Fruit fly (Drosophila melanogaster) whole organism, embryonic: Measurements from ENCODE around the gene kraken.

Experiments
- Abd-B ChIP-seq: fragments of 200-800 bp; sonication (Bioruptor generic); optimal IDR thresholded peaks from 2 replicates; lab custom pipeline; 2018; ENCODE audit warnings: missing biosample characterization, mild to moderate bottlenecking, missing genetic modification characterization, moderate library complexity
- B-H2 ChIP-seq: fragments of 200-800 bp; sonication (Bioruptor generic); optimal IDR thresholded peaks from 2 replicates; lab custom pipeline; 2018; ENCODE audit warnings: missing biosample characterization, mild to moderate bottlenecking, missing genetic modification characterization
- CG10267 ChIP-seq: fragments of 200-800 bp; sonication (Bioruptor generic); optimal IDR thresholded peaks from 2 replicates; lab custom pipeline; 2018; ENCODE audit warnings: missing biosample characterization, mild to moderate bottlenecking, missing genetic modification characterization, moderate library complexity
- CG11085 ChIP-seq: fragments of 200-800 bp; sonication (Bioruptor generic); IDR thresholded peaks from 2 replicates; pipeline ENCODE4 v1.3.6; 2022; ENCODE audit warnings: missing biosample characterization, missing genetic modification characterization
- CG11093 ChIP-seq: fragments of 200-800 bp; sonication (Bioruptor generic); IDR thresholded peaks from 3 replicates; pipeline ENCODE4 v1.3.6; 2022; ENCODE audit warnings: missing biosample characterization, missing genetic modification characterization
- CG14014 ChIP-seq: fragments of 200-800 bp; sonication (Bioruptor generic); IDR thresholded peaks from 2 replicates; pipeline ENCODE4 v1.3.6; 2022; ENCODE audit warnings: missing biosample characterization, missing genetic modification characterization
- CG1602 ChIP-seq: fragments of 200-800 bp; sonication (Bioruptor generic); optimal IDR thresholded peaks from 3 replicates; lab custom pipeline; 2016; ENCODE audit warnings: missing biosample characterization, missing genetic modification characterization
- CG1603 ChIP-seq: fragments of 200-800 bp; sonication (Bioruptor generic); optimal IDR thresholded peaks from 2 replicates; lab custom pipeline; 2019; ENCODE audit warnings: missing biosample characterization, mild to moderate bottlenecking, missing genetic modification characterization, moderate library complexity
- CG17361 ChIP-seq: fragments of 200-800 bp; sonication (Bioruptor generic); IDR thresholded peaks from 3 replicates; pipeline ENCODE4 v1.3.6; 2022; ENCODE audit warnings: missing biosample characterization, missing genetic modification characterization
- CG2129 ChIP-seq: fragments of 200-800 bp; sonication (Bioruptor generic); IDR thresholded peaks from 2 replicates; pipeline ENCODE4 v1.3.6; 2022; ENCODE audit warnings: missing biosample characterization, missing genetic modification characterization; ENCODE audit not compliant: partially characterized antibody
- CG2678 ChIP-seq: fragments of 200-800 bp; sonication (Bioruptor generic); optimal IDR thresholded peaks from 3 replicates; lab custom pipeline; 2019; ENCODE audit warnings: missing biosample characterization, mild to moderate bottlenecking, missing genetic modification characterization, moderate library complexity
- CG2712 ChIP-seq: fragments of 200-800 bp; optimal IDR thresholded peaks from 3 replicates; lab custom pipeline; 2019; ENCODE audit warnings: missing biosample characterization, mild to moderate bottlenecking, missing genetic modification characterization, moderate library complexity
- CG2889 ChIP-seq: fragments of 200-800 bp; sonication (Bioruptor generic); IDR thresholded peaks from 3 replicates; pipeline ENCODE4 v1.3.6; 2022; ENCODE audit warnings: missing biosample characterization, missing genetic modification characterization
- CG4404 ChIP-seq: fragments of 200-800 bp; sonication (Bioruptor generic); IDR thresholded peaks from 2 replicates; pipeline ENCODE4 v1.3.6; 2022; ENCODE audit warnings: missing biosample characterization, missing genetic modification characterization
- CG6175 ChIP-seq: fragments of 200-800 bp; sonication (Bioruptor generic); IDR thresholded peaks from 3 replicates; pipeline ENCODE4 v1.3.6; 2022; ENCODE audit warnings: missing biosample characterization, missing genetic modification characterization
- CG6272 ChIP-seq: fragments of 200-800 bp; sonication (Bioruptor generic); IDR thresholded peaks from 2 replicates; pipeline ENCODE4 v1.3.6; 2022; ENCODE audit warnings: missing biosample characterization, missing genetic modification characterization
- CG6689 ChIP-seq: fragments of 200-800 bp; sonication (Bioruptor generic); IDR thresholded peaks from 2 replicates; pipeline ENCODE4 v1.3.6; 2022; ENCODE audit warnings: missing biosample characterization, missing genetic modification characterization
- CG6854 ChIP-seq: fragments of 200-800 bp; sonication (Bioruptor generic); optimal IDR thresholded peaks from 3 replicates; lab custom pipeline; 2017; ENCODE audit warnings: missing biosample characterization, mild to moderate bottlenecking, missing genetic modification characterization
- CG7745 ChIP-seq: fragments of 200-800 bp; sonication (Bioruptor generic); optimal IDR thresholded peaks from 2 replicates; lab custom pipeline; 2018; ENCODE audit warnings: missing biosample characterization, mild to moderate bottlenecking, missing genetic modification characterization, moderate library complexity
- CG7786 ChIP-seq: fragments of 200-800 bp; sonication (Bioruptor generic); optimal IDR thresholded peaks from 2 replicates; lab custom pipeline; 2016; ENCODE audit warnings: missing biosample characterization, missing genetic modification characterization
- CG9215 ChIP-seq: fragments of 200-800 bp; sonication (Bioruptor generic); IDR thresholded peaks from 2 replicates; pipeline ENCODE4 v1.3.6; 2022; ENCODE audit warnings: missing biosample characterization, missing genetic modification characterization
- CG9876 ChIP-seq: fragments of 200-800 bp; sonication (Bioruptor generic); optimal IDR thresholded peaks from 2 replicates; lab custom pipeline; 2016; ENCODE audit warnings: missing biosample characterization, missing genetic modification characterization
- Dbx ChIP-seq: fragments of 200-800 bp; sonication (Bioruptor generic); IDR thresholded peaks from 3 replicates; pipeline ENCODE4 v1.3.6; 2022; ENCODE audit warnings: missing biosample characterization, missing genetic modification characterization
- Dek ChIP-seq: fragments of 200-800 bp; sonication (Bioruptor generic); optimal IDR thresholded peaks from 3 replicates; lab custom pipeline; 2019; ENCODE audit warnings: missing biosample characterization, mild to moderate bottlenecking, missing genetic modification characterization, moderate library complexity
- Fer3 ChIP-seq: fragments of 200-800 bp; sonication (Bioruptor generic); optimal IDR thresholded peaks from 2 replicates; lab custom pipeline; 2018; ENCODE audit warnings: missing biosample characterization, mild to moderate bottlenecking, missing genetic modification characterization, moderate library complexity
- MBD-R2 ChIP-seq: fragments of 200-800 bp; sonication (Bioruptor generic); IDR thresholded peaks from 2 replicates; pipeline ENCODE4 v1.3.6; 2022; ENCODE audit warnings: missing biosample characterization, missing genetic modification characterization
- MTF-1 ChIP-seq: fragments of 200-800 bp; sonication (Bioruptor generic); optimal IDR thresholded peaks from 2 replicates; lab custom pipeline; 2018; ENCODE audit warnings: missing biosample characterization, mild to moderate bottlenecking, missing genetic modification characterization, borderline replicate concordance
- Myb ChIP-seq: fragments of 200-800 bp; sonication (Bioruptor generic); optimal IDR thresholded peaks from 2 replicates; lab custom pipeline; 2016; ENCODE audit warnings: missing biosample characterization, missing genetic modification characterization
- Optix ChIP-seq: fragments of 200-800 bp; sonication (Bioruptor generic); IDR thresholded peaks from 3 replicates; pipeline ENCODE4 v1.3.6; 2022; ENCODE audit warnings: missing biosample characterization, missing genetic modification characterization
- Trl ChIP-seq, 3 experiments: fragments of >200 bp in 2 of 3; fragments of 200-800 bp in 1 of 3; sonication (Bioruptor generic) in 1 of 3; optimal IDR thresholded peaks; 2 replicates in 1 of 3; 3 replicates in 2 of 3; lab custom pipeline; 2016 to 2017; ENCODE audit warnings: missing biosample characterization in 1 of 3, missing genetic modification characterization in 1 of 3
- Xrp1 ChIP-seq: fragments of 200-800 bp; sonication (Bioruptor generic); IDR thresholded peaks from 2 replicates; pipeline ENCODE4 v1.3.6; 2022; ENCODE audit warnings: missing biosample characterization, missing genetic modification characterization
- al ChIP-seq: fragments of 200-800 bp; sonication (Bioruptor generic); IDR thresholded peaks from 2 replicates; pipeline ENCODE4 v1.3.6; 2022; ENCODE audit warnings: missing biosample characterization, missing genetic modification characterization
- aop ChIP-seq: fragments of 200-800 bp; sonication (Bioruptor generic); IDR thresholded peaks from 2 replicates; pipeline ENCODE4 v1.3.6; 2022; ENCODE audit warnings: missing biosample characterization, missing genetic modification characterization
- ase ChIP-seq: fragments of 200-800 bp; sonication (Bioruptor generic); IDR thresholded peaks from 3 replicates; pipeline ENCODE4 v1.3.6; 2022; ENCODE audit warnings: missing biosample characterization, missing genetic modification characterization
- ash1 ChIP-seq: fragments of 200-800 bp; sonication (Bioruptor generic); optimal IDR thresholded peaks from 2 replicates; lab custom pipeline; 2018; ENCODE audit warnings: missing biosample characterization, mild to moderate bottlenecking, missing genetic modification characterization
- cg ChIP-seq: fragments of 200-800 bp; sonication (Bioruptor generic); optimal IDR thresholded peaks from 3 replicates; lab custom pipeline; 2019; ENCODE audit warnings: missing biosample characterization, mild to moderate bottlenecking, missing genetic modification characterization, moderate library complexity
- chif ChIP-seq, 2 experiments: fragments of 200-800 bp; sonication (Bioruptor generic); optimal IDR thresholded peaks; 3 replicates each; lab custom pipeline; 2016; ENCODE audit warnings: missing biosample characterization in 2 of 2, missing genetic modification characterization in 2 of 2
- croc ChIP-seq: fragments of 200-800 bp; sonication (Bioruptor generic); conservative IDR thresholded peaks from 3 replicates; pipeline ENCODE4 v1.3.6; 2022; ENCODE audit warnings: missing biosample characterization, missing genetic modification characterization
- da ChIP-seq: fragments of 200-800 bp; sonication (Bioruptor generic); optimal IDR thresholded peaks from 2 replicates; lab custom pipeline; 2016; ENCODE audit warnings: missing biosample characterization, missing genetic modification characterization
- eve ChIP-seq, 2 experiments: fragments of >200 bp; optimal IDR thresholded peaks; 2 replicates each; lab custom pipeline; 2017; ENCODE audit warnings: missing biosample characterization in 2 of 2, missing genetic modification characterization in 2 of 2
- eyg ChIP-seq: fragments of 200-800 bp; sonication (Bioruptor generic); optimal IDR thresholded peaks from 3 replicates; lab custom pipeline; 2016; ENCODE audit warnings: missing biosample characterization, missing genetic modification characterization
- fd102C ChIP-seq: fragments of 200-800 bp; sonication (Bioruptor generic); optimal IDR thresholded peaks from 2 replicates; lab custom pipeline; 2018; ENCODE audit warnings: missing biosample characterization, mild to moderate bottlenecking, missing genetic modification characterization, moderate library complexity
- ind ChIP-seq: fragments of 200-800 bp; sonication (Bioruptor generic); optimal IDR thresholded peaks from 3 replicates; lab custom pipeline; 2016; ENCODE audit warnings: missing biosample characterization, missing genetic modification characterization
- peb ChIP-seq: fragments of 200-800 bp; sonication (Bioruptor generic); IDR thresholded peaks from 2 replicates; pipeline ENCODE4 v1.3.6; 2022; ENCODE audit warnings: missing biosample characterization, missing genetic modification characterization
- rib ChIP-seq: fragments of 200-800 bp; sonication (Bioruptor generic); IDR thresholded peaks from 2 replicates; pipeline ENCODE4 v1.3.6; 2022; ENCODE audit warnings: missing biosample characterization, missing genetic modification characterization
- schlank ChIP-seq: fragments of 200-800 bp; sonication (Bioruptor generic); optimal IDR thresholded peaks from 2 replicates; lab custom pipeline; 2018; ENCODE audit warnings: missing biosample characterization, mild to moderate bottlenecking, missing genetic modification characterization
- sens-2 ChIP-seq: fragments of 200-800 bp; sonication (Bioruptor generic); IDR thresholded peaks from 2 replicates; pipeline ENCODE4 v1.3.6; 2022; ENCODE audit warnings: missing biosample characterization, missing genetic modification characterization
- so ChIP-seq: fragments of 200-800 bp; sonication (Bioruptor generic); IDR thresholded peaks from 3 replicates; pipeline ENCODE4 v1.3.6; 2022; ENCODE audit warnings: missing biosample characterization, missing genetic modification characterization
- sqz ChIP-seq: fragments of 200-800 bp; sonication (Bioruptor generic); optimal IDR thresholded peaks from 3 replicates; lab custom pipeline; 2018; ENCODE audit warnings: missing biosample characterization, mild to moderate bottlenecking, missing genetic modification characterization
- tgo ChIP-seq: fragments of 200-800 bp; sonication (Bioruptor generic); IDR thresholded peaks from 3 replicates; pipeline ENCODE4 v1.3.6; 2022; ENCODE audit warnings: missing biosample characterization, missing genetic modification characterization
- zfh1 ChIP-seq: fragments of 200-800 bp; sonication (Bioruptor generic); IDR thresholded peaks from 3 replicates; pipeline ENCODE4 v1.3.6; 2022; ENCODE audit warnings: missing biosample characterization, missing genetic modification characterization

kraken gene

DNA sequence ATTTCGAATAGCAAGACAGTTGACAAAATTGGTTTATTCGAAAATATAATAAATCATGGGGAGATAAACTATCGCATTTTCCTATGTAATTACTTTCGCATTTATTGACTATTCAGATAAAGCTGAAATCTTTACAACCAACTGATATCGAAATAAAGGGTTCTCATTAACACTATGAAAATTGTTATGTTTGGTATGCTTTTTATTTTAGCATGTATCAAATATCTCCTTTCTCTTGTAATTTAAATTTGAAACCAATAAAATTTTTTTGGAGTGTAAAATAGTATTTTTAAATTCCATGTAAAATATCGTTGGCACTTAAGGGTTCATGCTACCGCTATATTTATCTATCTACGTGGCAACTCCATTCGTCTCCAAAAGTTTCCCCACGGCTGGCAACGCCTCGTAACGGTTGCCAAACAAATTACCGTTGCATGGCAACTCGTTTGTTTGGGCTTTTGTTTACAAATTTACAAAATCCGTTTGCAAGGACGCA is 2.5 kb downstream of the kraken start, which contains the start of gene CG13949 (continued):
- TF ChIP-seq ash1 (GFP tag; lab: Kevin White, UChicago), result no peak
- TF ChIP-seq CG2678, result peak; percentile 73
- peak; percentile 79 for TF ChIP-seq CG14014 (GFP tag; lab: Robert Waterston, UW)
- TF ChIP-seq zfh1, result peak; percentile 77; the same call in 2 of the 3 replicates
- TF ChIP-seq CG17361 (GFP tag; lab: Robert Waterston, UW), result peak; percentile 66; the same call in 2 of the 3 replicates
- TF ChIP-seq ind (GFP tag; lab: Kevin White, UChicago), result peak; percentile 50
- TF ChIP-seq ase (GFP tag; lab: Robert Waterston, UW), result peak; percentile 71; the same call in 2 of the 3 replicates
- no peak for TF ChIP-seq MTF-1 (GFP tag; lab: Kevin White, UChicago)
- peak; percentile 38 for TF ChIP-seq CG7745 (tag; lab: Kevin White, UChicago)
- peak; percentile 21 for TF ChIP-seq CG6854
- TF ChIP-seq Xrp1 (GFP tag; lab: Robert Waterston, UW), result peak; percentile 83
- peak; percentile 72 for TF ChIP-seq Fer3 (tag; lab: Kevin White, UChicago)
- TF ChIP-seq CG11085, result peak; percentile 63
- peak; percentile 25 for TF ChIP-seq B-H2 (GFP tag; lab: Kevin White, UChicago)
- TF ChIP-seq so (GFP tag; lab: Robert Waterston, UW), result no peak
- TF ChIP-seq chif (GFP tag; optimal IDR thresholded peaks at IDR 0.05; lab: Kevin White, UChicago), result peak; percentile 11 to 66
- no peak for TF ChIP-seq da (GFP tag; lab: Kevin White, UChicago)
- peak; percentile 17 for TF ChIP-seq CG9876 (GFP tag; lab: Kevin White, UChicago)
- TF ChIP-seq sens-2 (GFP tag; lab: Robert Waterston, UW), result no peak
- peak; percentile 70 for TF ChIP-seq tgo (GFP tag; lab: Robert Waterston, UW)
- TF ChIP-seq Optix, result no peak
- TF ChIP-seq CG6272 (GFP tag; lab: Robert Waterston, UW), result peak; percentile 72
- TF ChIP-seq CG2129 (GFP tag; lab: Robert Waterston, UW), result peak; percentile 26; the same call in 1 of the 2 replicates
- no peak for TF ChIP-seq sqz (GFP tag; lab: Kevin White, UChicago)
- TF ChIP-seq Dbx (GFP tag; lab: Robert Waterston, UW), result peak; percentile 82
- TF ChIP-seq al (GFP tag; lab: Robert Waterston, UW), result peak; percentile 67
- TF ChIP-seq croc (GFP tag; lab: Robert Waterston, UW), result no peak; the same call in 2 of the 3 replicates
- no peak for TF ChIP-seq CG2889 (GFP tag; lab: Robert Waterston, UW)
- 0 out of 2 replicates have a peak, but pooled peaks have one; percentile 24 for TF ChIP-seq CG4404 (GFP tag; lab: Robert Waterston, UW)
- no peak for TF ChIP-seq CG7786 (GFP tag; lab: Kevin White, UChicago)
- peak; percentile 72 for TF ChIP-seq CG10267
- peak; percentile 100 for TF ChIP-seq Myb (GFP tag; lab: Kevin White, UChicago)
- TF ChIP-seq CG11093, result no peak
- TF ChIP-seq CG2712 (tag; lab: Kevin White, UChicago), result peak; percentile 70
- TF ChIP-seq CG1603, result peak; percentile 73
- TF ChIP-seq CG1602, result peak; percentile 16
- TF ChIP-seq MBD-R2 (GFP tag; lab: Robert Waterston, UW), result peak; percentile 82
- peak; percentile 80 for TF ChIP-seq rib
- TF ChIP-seq peb (GFP tag; lab: Robert Waterston, UW), result peak; percentile 32; the same call in 1 of the 2 replicates
- TF ChIP-seq CG6175, result no peak; the same call in 2 of the 3 replicates
- TF ChIP-seq eve (GFP tag; optimal IDR thresholded peaks at IDR 0.05; lab: Kevin White, UChicago), result no peak
- no peak for TF ChIP-seq schlank (tag; lab: Kevin White, UChicago)
- peak; percentile 68 for TF ChIP-seq Dek (tag; lab: Kevin White, UChicago)
- no peak for TF ChIP-seq aop (GFP tag; lab: Robert Waterston, UW)
- peak; percentile 39 for TF ChIP-seq CG9215 (GFP tag; lab: Robert Waterston, UW)
- TF ChIP-seq Abd-B (GFP tag; lab: Kevin White, UChicago), result peak; percentile 21
- TF ChIP-seq eyg (GFP tag; lab: Kevin White, UChicago), result no peak
- TF ChIP-seq CG6689 (GFP tag; lab: Robert Waterston, UW), result peak; percentile 65
- TF ChIP-seq Trl (optimal IDR thresholded peaks at IDR 0.05; lab: Kevin White, UChicago), result no peak
- peak; percentile 60 for TF ChIP-seq Trl (GFP tag; optimal IDR thresholded peaks at IDR 0.05; lab: Kevin White, UChicago)
- no peak for TF ChIP-seq fd102C (GFP tag; lab: Kevin White, UChicago)
- no peak for TF ChIP-seq cg (GFP tag; lab: Kevin White, UChicago)
